Worm (Caenorhabditis elegans): ENCODE measurements around the gene W03B1.5.
A peak's percentile ranks its signal among the peaks of the same experiment; 100 is the strongest.

DNA sequence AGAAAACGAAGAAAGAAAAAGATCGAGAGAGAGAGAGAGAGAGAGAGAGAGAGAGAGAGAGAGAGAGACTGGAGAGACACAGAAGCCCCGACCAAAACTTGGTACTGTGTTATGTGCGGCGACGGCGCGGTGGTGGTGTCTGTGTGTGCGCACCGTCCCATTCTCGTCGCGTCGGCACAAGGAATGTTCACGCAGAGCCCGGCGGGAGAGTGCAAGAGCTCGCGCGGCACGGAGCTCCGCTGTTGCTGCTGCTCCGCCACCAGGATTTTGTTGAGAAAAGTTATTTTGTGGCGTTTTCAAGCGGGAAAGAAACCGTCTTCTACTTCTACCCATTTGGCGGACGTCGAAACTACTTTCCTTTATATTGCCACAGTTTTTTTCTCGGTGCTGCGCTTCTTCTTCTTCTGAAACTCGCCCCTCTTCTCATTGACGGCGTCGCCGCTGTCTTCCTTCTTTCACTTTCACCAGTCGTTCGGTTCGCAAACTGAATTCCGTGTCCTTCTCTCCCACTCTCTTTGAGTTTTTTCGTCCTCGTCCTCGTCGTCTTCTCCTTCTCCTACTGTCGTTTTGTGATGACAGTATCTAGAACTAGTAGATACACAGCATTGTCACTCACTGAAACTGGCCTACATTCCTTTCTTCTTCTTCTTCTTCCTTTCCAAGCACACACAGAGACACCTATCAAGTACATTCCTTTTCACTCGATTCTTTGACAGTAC is 51.3 kb downstream of the W03B1.5 start:
- TF ChIP-seq ets-4 (tag; optimal IDR thresholded peaks at IDR 0.05) (peak; percentile 33), nhr-11 (tag; optimal IDR thresholded peaks at IDR 0.05) (no peak)

Data from whole organism, late embryonic.